Fruit fly (Drosophila melanogaster) whole organism, prepupa: Measurements from ENCODE around the gene grk.

Experiments
- Blimp-1 ChIP-seq: fragments of 200-800 bp; sonication (Bioruptor generic); optimal IDR thresholded peaks from 3 replicates; lab custom pipeline; 2017; ENCODE audit warnings: missing biosample characterization, missing genetic modification characterization, mild to moderate bottlenecking, moderate library complexity, missing genetic modification reagents
- CG11294 ChIP-seq: fragments of 200-800 bp; sonication (Bioruptor generic); IDR thresholded peaks from 2 replicates; pipeline ENCODE4 v1.3.6; 2022; ENCODE audit warnings: missing biosample characterization, missing genetic modification characterization
- CG11762 ChIP-seq: fragments of 200-800 bp; sonication (Bioruptor generic); optimal IDR thresholded peaks from 3 replicates; lab custom pipeline; 2016; ENCODE audit warnings: missing biosample characterization, missing genetic modification characterization; ENCODE audit not compliant: insufficient read depth
- CG11902 ChIP-seq: fragments of 200-800 bp; sonication (Bioruptor generic); optimal IDR thresholded peaks from 3 replicates; lab custom pipeline; 2016; ENCODE audit warnings: missing biosample characterization, missing genetic modification characterization
- CG15336 ChIP-seq: fragments of 200-800 bp; sonication (Bioruptor generic); IDR thresholded peaks from 2 replicates; pipeline ENCODE4 v1.3.6; 2022; ENCODE audit warnings: missing biosample characterization, missing genetic modification characterization
- CG1621 ChIP-seq: fragments of 200-800 bp; sonication (Bioruptor generic); optimal IDR thresholded peaks from 3 replicates; lab custom pipeline; 2018; ENCODE audit warnings: missing biosample characterization, mild to moderate bottlenecking, missing genetic modification characterization
- CG16779 ChIP-seq: fragments of 200-800 bp; sonication (Bioruptor generic); optimal IDR thresholded peaks from 3 replicates; lab custom pipeline; 2017; ENCODE audit warnings: missing biosample characterization, mild to moderate bottlenecking, missing genetic modification characterization
- CG3032 ChIP-seq: fragments of 200-800 bp; optimal IDR thresholded peaks from 2 replicates; lab custom pipeline; 2019; ENCODE audit warnings: missing biosample characterization, mild to moderate bottlenecking, missing genetic modification characterization, moderate library complexity
- CG32006 ChIP-seq: fragments of 200-800 bp; sonication (Bioruptor generic); optimal IDR thresholded peaks from 3 replicates; lab custom pipeline; 2017; ENCODE audit warnings: missing biosample characterization, mild to moderate bottlenecking, missing genetic modification characterization
- CG34406 ChIP-seq: fragments of 200-800 bp; sonication (Bioruptor generic); optimal IDR thresholded peaks from 3 replicates; lab custom pipeline; 2016; ENCODE audit warnings: missing biosample characterization, missing genetic modification characterization
- CG3919 ChIP-seq: fragments of 200-800 bp; sonication (Bioruptor generic); optimal IDR thresholded peaks from 3 replicates; lab custom pipeline; 2016; ENCODE audit warnings: missing biosample characterization, missing genetic modification characterization
- CG6163 ChIP-seq: fragments of 200-800 bp; sonication (Bioruptor generic); IDR thresholded peaks from 3 replicates; pipeline ENCODE4 v1.3.6; 2022; ENCODE audit warnings: missing biosample characterization, missing genetic modification characterization
- CG6792 ChIP-seq: fragments of 200-800 bp; sonication (Bioruptor generic); optimal IDR thresholded peaks from 3 replicates; lab custom pipeline; 2016; ENCODE audit warnings: missing biosample characterization, missing genetic modification characterization
- CG6808 ChIP-seq: fragments of 200-800 bp; sonication (Bioruptor generic); optimal IDR thresholded peaks from 3 replicates; lab custom pipeline; 2017; ENCODE audit warnings: missing biosample characterization, missing genetic modification characterization, mild to moderate bottlenecking, moderate library complexity, missing genetic modification reagents
- CG6854 ChIP-seq: fragments of 200-800 bp; sonication (Bioruptor generic); optimal IDR thresholded peaks from 2 replicates; lab custom pipeline; 2017; ENCODE audit warnings: missing biosample characterization, mild to moderate bottlenecking, missing genetic modification characterization
- CG7368 ChIP-seq: fragments of 200-800 bp; sonication (Bioruptor generic); optimal IDR thresholded peaks from 3 replicates; lab custom pipeline; 2016; ENCODE audit warnings: missing biosample characterization, missing genetic modification characterization
- CG8119 ChIP-seq: fragments of 200-800 bp; sonication (Bioruptor generic); IDR thresholded peaks from 3 replicates; pipeline ENCODE4 v1.3.6; 2022; ENCODE audit warnings: missing biosample characterization, missing genetic modification characterization
- CG8632 ChIP-seq: fragments of 200-800 bp; sonication (Bioruptor generic); optimal IDR thresholded peaks from 3 replicates; lab custom pipeline; 2016; ENCODE audit warnings: missing biosample characterization, missing genetic modification characterization
- CG9139 ChIP-seq: fragments of 200-800 bp; sonication (Bioruptor generic); optimal IDR thresholded peaks from 3 replicates; lab custom pipeline; 2017; ENCODE audit warnings: missing biosample characterization, mild to moderate bottlenecking, missing genetic modification characterization
- Eip75B ChIP-seq: fragments of 200-800 bp; sonication (Bioruptor generic); optimal IDR thresholded peaks from 3 replicates; lab custom pipeline; 2016; ENCODE audit warnings: missing biosample characterization, missing genetic modification characterization
- Eip78C ChIP-seq: fragments of 200-800 bp; sonication (Bioruptor generic); peaks from one replicate; lab custom pipeline; 2016; ENCODE audit warnings: missing biosample characterization, missing genetic modification characterization
- Eip93F ChIP-seq: fragments of 200-800 bp; sonication (Bioruptor generic); optimal IDR thresholded peaks from 2 replicates; lab custom pipeline; 2016; ENCODE audit warnings: missing biosample characterization, mild to moderate bottlenecking, missing genetic modification characterization
- Ets21C ChIP-seq: fragments of 200-800 bp; sonication (Bioruptor generic); optimal IDR thresholded peaks from 3 replicates; lab custom pipeline; 2016; ENCODE audit warnings: missing biosample characterization, missing genetic modification characterization
- Gug ChIP-seq: fragments of 200-800 bp; sonication (Bioruptor generic); IDR thresholded peaks from 2 replicates; pipeline ENCODE4 v1.3.6; 2022; ENCODE audit warnings: missing biosample characterization, missing genetic modification characterization
- Hr38 ChIP-seq: sonication (Bioruptor generic); optimal IDR thresholded peaks from 2 replicates; lab custom pipeline; 2016; ENCODE audit warnings: missing biosample characterization, missing genetic modification characterization
- Hr39 ChIP-seq: fragments of 200-800 bp; sonication (Bioruptor generic); optimal IDR thresholded peaks from 2 replicates; lab custom pipeline; 2016; ENCODE audit warnings: missing biosample characterization, missing genetic modification characterization
- Hr4 ChIP-seq: fragments of 200-800 bp; sonication (Bioruptor generic); optimal IDR thresholded peaks from 3 replicates; lab custom pipeline; 2016; ENCODE audit warnings: missing biosample characterization, missing genetic modification characterization
- Met ChIP-seq: fragments of 200-800 bp; sonication (Bioruptor generic); optimal IDR thresholded peaks from 3 replicates; lab custom pipeline; 2016; ENCODE audit warnings: missing biosample characterization, missing genetic modification characterization
- OdsH ChIP-seq: fragments of 200-800 bp; sonication (Bioruptor generic); optimal IDR thresholded peaks from 3 replicates; lab custom pipeline; 2016; ENCODE audit warnings: missing biosample characterization, missing genetic modification characterization
- Smox ChIP-seq: fragments of 200-800 bp; sonication (Bioruptor generic); optimal IDR thresholded peaks from 3 replicates; lab custom pipeline; 2016; ENCODE audit warnings: missing biosample characterization, missing genetic modification characterization
- Sox102F ChIP-seq: fragments of 200-800 bp; sonication (Bioruptor generic); optimal IDR thresholded peaks from 2 replicates; lab custom pipeline; 2016; ENCODE audit warnings: missing biosample characterization, mild to moderate bottlenecking, missing genetic modification characterization
- Sox14 ChIP-seq: fragments of 200-800 bp; sonication (Bioruptor generic); optimal IDR thresholded peaks from 3 replicates; lab custom pipeline; 2016; ENCODE audit warnings: missing biosample characterization, missing genetic modification characterization
- acj6 ChIP-seq: fragments of 200-800 bp; sonication (Bioruptor generic); optimal IDR thresholded peaks from 3 replicates; lab custom pipeline; 2016; ENCODE audit warnings: missing biosample characterization, missing genetic modification characterization
- cyc ChIP-seq: fragments of 200-800 bp; sonication (Bioruptor generic); optimal IDR thresholded peaks from 3 replicates; lab custom pipeline; 2016; ENCODE audit warnings: missing biosample characterization, missing genetic modification characterization
- dac ChIP-seq: fragments of 200-800 bp; sonication (Bioruptor generic); optimal IDR thresholded peaks from 2 replicates; lab custom pipeline; 2017; ENCODE audit warnings: missing biosample characterization, mild to moderate bottlenecking, missing genetic modification characterization
- dsx ChIP-seq: fragments of 200-800 bp; optimal IDR thresholded peaks from 3 replicates; lab custom pipeline; 2019; ENCODE audit warnings: missing biosample characterization, mild to moderate bottlenecking, missing genetic modification characterization, moderate library complexity; ENCODE audit not compliant: poor library complexity, severe bottlenecking
- eg ChIP-seq: fragments of 200-800 bp; sonication (Bioruptor generic); IDR thresholded peaks from 3 replicates; pipeline ENCODE4 v1.3.6; 2022; ENCODE audit warnings: missing biosample characterization, missing genetic modification characterization
- esn ChIP-seq: fragments of 200-800 bp; sonication (Bioruptor generic); optimal IDR thresholded peaks from 2 replicates; lab custom pipeline; 2016; ENCODE audit warnings: missing biosample characterization, mild to moderate bottlenecking, missing genetic modification characterization, moderate library complexity
- fd59A ChIP-seq: fragments of 200-800 bp; sonication (Bioruptor generic); optimal IDR thresholded peaks from 2 replicates; lab custom pipeline; 2017; ENCODE audit warnings: missing biosample characterization, mild to moderate bottlenecking, missing genetic modification characterization, missing genetic modification reagents
- fkh ChIP-seq: fragments of 200-800 bp; sonication (Bioruptor generic); optimal IDR thresholded peaks from 3 replicates; lab custom pipeline; 2017; ENCODE audit warnings: missing biosample characterization, mild to moderate bottlenecking, missing genetic modification characterization, moderate library complexity
- lz ChIP-seq: fragments of 200-800 bp; sonication (Bioruptor generic); optimal IDR thresholded peaks from 3 replicates; lab custom pipeline; 2016; ENCODE audit warnings: missing biosample characterization, missing genetic modification characterization
- net ChIP-seq: fragments of 200-800 bp; sonication (Bioruptor generic); optimal IDR thresholded peaks from 3 replicates; lab custom pipeline; 2016; ENCODE audit warnings: missing biosample characterization, missing genetic modification characterization
- pdm3 ChIP-seq: fragments of 200-800 bp; sonication (Bioruptor generic); optimal IDR thresholded peaks from 3 replicates; lab custom pipeline; 2016; ENCODE audit warnings: missing biosample characterization, missing genetic modification characterization
- salr ChIP-seq, 2 experiments: fragments of 200-800 bp; sonication (Bioruptor generic); optimal IDR thresholded peaks; 3 replicates each; lab custom pipeline; 2016 to 2018; ENCODE audit warnings: missing biosample characterization in 2 of 2, missing genetic modification characterization in 2 of 2, mild to moderate bottlenecking in 1 of 2
- spab ChIP-seq: fragments of 200-800 bp; sonication (Bioruptor generic); optimal IDR thresholded peaks from 2 replicates; lab custom pipeline; 2017; ENCODE audit warnings: missing biosample characterization, mild to moderate bottlenecking, missing genetic modification characterization, missing genetic modification reagents
- svp ChIP-seq: fragments of 200-800 bp; sonication (Bioruptor generic); peaks from one replicate; lab custom pipeline; 2016; ENCODE audit warnings: missing biosample characterization, missing genetic modification characterization
- topi ChIP-seq: fragments of 200-800 bp; sonication (Bioruptor generic); optimal IDR thresholded peaks from 3 replicates; lab custom pipeline; 2016; ENCODE audit warnings: missing biosample characterization, missing genetic modification characterization

grk gene

DNA sequence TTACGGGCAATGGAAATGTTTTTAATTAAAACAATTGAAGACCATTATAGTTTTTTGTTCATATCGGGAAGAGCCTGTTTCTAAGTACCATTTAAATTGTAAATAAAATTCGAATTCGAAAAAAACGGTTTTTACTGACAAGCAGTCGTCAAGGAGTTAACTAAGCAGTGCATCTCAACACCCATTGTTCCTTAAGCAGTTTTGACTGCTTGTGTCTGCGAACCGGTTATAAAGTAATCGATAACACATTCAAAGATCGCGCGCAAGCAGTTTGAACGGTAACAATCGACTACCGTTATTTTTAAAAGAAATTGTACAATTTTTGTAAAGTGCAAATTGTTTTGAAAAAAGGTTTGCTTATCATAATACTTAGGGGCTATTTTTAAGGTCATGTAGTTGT, 44.6 kb upstream of the grk start:
- no peak for TF ChIP-seq dac
- TF ChIP-seq Hr39 (GFP tag; lab: Kevin White, UChicago), result no peak
- TF ChIP-seq CG7368 (GFP tag; lab: Kevin White, UChicago), result no peak
- no peak for TF ChIP-seq acj6

- TF ChIP-seq dsx, result no peak
- TF ChIP-seq OdsH (GFP tag; lab: Kevin White, UChicago), result no peak
- no peak for TF ChIP-seq pdm3
- TF ChIP-seq CG16779, result no peak
- TF ChIP-seq topi (GFP tag; lab: Kevin White, UChicago), result no peak
- TF ChIP-seq CG11294 (GFP tag; lab: Robert Waterston, UW), result no peak
- no peak for TF ChIP-seq Met (GFP tag; lab: Kevin White, UChicago)
- no peak for TF ChIP-seq CG1621 (tag; lab: Kevin White, UChicago)
- no peak for TF ChIP-seq Hr4 (GFP tag; lab: Kevin White, UChicago)
- TF ChIP-seq, all 60 proteins: peak for 0
Measured at dm6 chr2L:8477049-8477448, 43.7 kb upstream of the grk start, which contains the start of gene CheA29a. Gene CheA29a, plus strand, starts transcription at chr2L:8477349.

- peak; percentile 56 for TF ChIP-seq Ets21C (GFP tag; lab: Kevin White, UChicago)
- peak; percentile 69 for TF ChIP-seq CG7368 (GFP tag; lab: Kevin White, UChicago)
- TF ChIP-seq lz (GFP tag; lab: Kevin White, UChicago), result peak; percentile 77
- peak; percentile 73 for TF ChIP-seq Eip75B
- TF ChIP-seq acj6, result peak; percentile 59
- peak; percentile 94 for TF ChIP-seq Eip78C (GFP tag; lab: Kevin White, UChicago)
- peak; percentile 58 for TF ChIP-seq CG32006 (GFP tag; lab: Kevin White, UChicago)
- peak; percentile 62 for TF ChIP-seq fd59A (GFP tag; lab: Kevin White, UChicago)
- TF ChIP-seq Hr39 (GFP tag; lab: Kevin White, UChicago), result peak; percentile 70
- peak; percentile 78 for TF ChIP-seq Sox102F
- peak; percentile 79 for TF ChIP-seq net (GFP tag; lab: Kevin White, UChicago)
- peak; percentile 74 for TF ChIP-seq cyc (GFP tag; lab: Kevin White, UChicago)
- TF ChIP-seq Met (GFP tag; lab: Kevin White, UChicago), result peak; percentile 85
- peak; percentile 73 for TF ChIP-seq topi (GFP tag; lab: Kevin White, UChicago)
- TF ChIP-seq CG11902, result peak; percentile 70
- peak; percentile 27 for TF ChIP-seq CG9139
- peak; percentile 51 for TF ChIP-seq Hr4 (GFP tag; lab: Kevin White, UChicago)
- TF ChIP-seq esn (GFP tag; lab: Kevin White, UChicago), result peak; percentile 84
- peak; percentile 63 for TF ChIP-seq Smox (GFP tag; lab: Kevin White, UChicago)
- TF ChIP-seq CG11762, result peak; percentile 50
- TF ChIP-seq svp (GFP tag; lab: Kevin White, UChicago), result peak; percentile 94
- TF ChIP-seq CG6854 (GFP tag; lab: Kevin White, UChicago), result peak; percentile 78
- peak; percentile 66 for TF ChIP-seq OdsH (GFP tag; lab: Kevin White, UChicago)
- TF ChIP-seq Gug (GFP tag; lab: Robert Waterston, UW), result peak; percentile 40; the same call in 1 of the 2 replicates
- no peak for TF ChIP-seq Hr38 (GFP tag; lab: Kevin White, UChicago)
- peak; percentile 72 for TF ChIP-seq CG15336
- peak; percentile 58 for TF ChIP-seq Blimp-1 (GFP tag; lab: Kevin White, UChicago)
- TF ChIP-seq eg (GFP tag; lab: Robert Waterston, UW), result peak; percentile 75
- TF ChIP-seq CG16779, result peak; percentile 35
- peak; percentile 41 to 44 for TF ChIP-seq salr (GFP tag; optimal IDR thresholded peaks at IDR 0.05; lab: Kevin White, UChicago)
- peak; percentile 84 for TF ChIP-seq spab
- TF ChIP-seq CG3032 (tag; lab: Kevin White, UChicago), result peak; percentile 81
- TF ChIP-seq CG6792 (GFP tag; lab: Kevin White, UChicago), result peak; percentile 74
- TF ChIP-seq CG8119 (GFP tag; lab: Robert Waterston, UW), result peak; percentile 71; the same call in 2 of the 3 replicates
- TF ChIP-seq CG6163 (GFP tag; lab: Robert Waterston, UW), result peak; percentile 75; the same call in 2 of the 3 replicates
- TF ChIP-seq CG1621 (tag; lab: Kevin White, UChicago), result peak; percentile 58
- TF ChIP-seq CG8632 (GFP tag; lab: Kevin White, UChicago), result peak; percentile 68
- TF ChIP-seq CG3919 (GFP tag; lab: Kevin White, UChicago), result peak; percentile 77
- peak; percentile 84 for TF ChIP-seq CG6808
- TF ChIP-seq CG34406, result peak; percentile 71
- peak; percentile 34 for TF ChIP-seq Eip93F
- TF ChIP-seq Sox14 (GFP tag; lab: Kevin White, UChicago), result peak; percentile 85
- TF ChIP-seq fkh (GFP tag; lab: Kevin White, UChicago), result no peak
Measured at dm6 chr2L:8473448-8473847, 40.0 kb upstream of the grk start.
